Fruit fly (Drosophila melanogaster): Measurements from ENCODE around the gene CG31086.

The CG31086 gene

dm6 chr3R:26228026-26228635 is 43.1 kb downstream of the CG31086 start (continued):
- TF ChIP-seq Mad (GFP tag; optimal IDR thresholded peaks at IDR 0.05) (peak; percentile 80), CG10654 (GFP tag; optimal IDR thresholded peaks at IDR 0.05) (peak; percentile 87), CG4820 (GFP tag; optimal IDR thresholded peaks at IDR 0.05) (peak; percentile 52), CG10431 (GFP tag; optimal IDR thresholded peaks at IDR 0.05) (peak; percentile 83), CG31441 (GFP tag; IDR thresholded peaks at IDR 0.05) (peak; percentile 79), zfh2 (GFP tag; optimal IDR thresholded peaks at IDR 0.05) (peak; percentile 73), Lhr (GFP tag; optimal IDR thresholded peaks at IDR 0.05) (peak; percentile 84), salm (tag; optimal IDR thresholded peaks at IDR 0.05) (peak; percentile 67), CG43689 (GFP tag; IDR thresholded peaks at IDR 0.05) (peak; percentile 76), zfh1 (GFP tag; IDR thresholded peaks at IDR 0.05) (peak; percentile 84), stwl (tag; optimal IDR thresholded peaks at IDR 0.05) (peak; percentile 11), bcd (GFP tag; optimal IDR thresholded peaks at IDR 0.05) (peak; percentile 72), Rx (GFP tag; IDR thresholded peaks at IDR 0.05) (peak; percentile 58), CkIIα-i1 (GFP tag; IDR thresholded peaks at IDR 0.05) (peak; percentile 74; the same call in 1 of the 2 replicates), Atf3 (GFP tag; optimal IDR thresholded peaks at IDR 0.05) (peak; percentile 80), mam (GFP tag; optimal IDR thresholded peaks at IDR 0.05) (peak; percentile 82), CG17186 (GFP tag; optimal IDR thresholded peaks at IDR 0.05) (peak; percentile 73), Myb (GFP tag; optimal IDR thresholded peaks at IDR 0.05) (peak; percentile 45), CG7839 (tag; optimal IDR thresholded peaks at IDR 0.05) (peak; percentile 51), CG10366 (GFP tag; IDR thresholded peaks at IDR 0.05) (peak; percentile 75), fu2 (GFP tag; optimal IDR thresholded peaks at IDR 0.05) (peak; percentile 49), Hmx (GFP tag; optimal IDR thresholded peaks at IDR 0.05) (no peak), CG15073 (GFP tag; optimal IDR thresholded peaks at IDR 0.05) (no peak), inv (GFP tag; IDR thresholded peaks at IDR 0.05; ENCODE audit: partially characterized antibody) (no peak), CG7928 (GFP tag; optimal IDR thresholded peaks at IDR 0.05) (peak; percentile 63), seq (GFP tag; IDR thresholded peaks at IDR 0.05) (peak; percentile 87), CG34422 (GFP tag; IDR thresholded peaks at IDR 0.05) (peak; percentile 44; the same call in 1 of the 3 replicates), az2 (GFP tag; optimal IDR thresholded peaks at IDR 0.05) (peak; percentile 21), stc (GFP tag; IDR thresholded peaks at IDR 0.05) (peak; percentile 64; the same call in 1 of the 2 replicates), CG10462 (GFP tag; optimal IDR thresholded peaks at IDR 0.05) (peak; percentile 54), Antp (GFP tag; optimal IDR thresholded peaks at IDR 0.05) (peak; percentile 85), CG15696 (tag; optimal IDR thresholded peaks at IDR 0.05) (peak; percentile 74), CG14441 (GFP tag; IDR thresholded peaks at IDR 0.05) (peak; percentile 55; the same call in 1 of the 2 replicates), CG1792 (GFP tag; optimal IDR thresholded peaks at IDR 0.05) (peak; percentile 95), Asciz (GFP tag; optimal IDR thresholded peaks at IDR 0.05) (peak; percentile 95), knrl (GFP tag; IDR thresholded peaks at IDR 0.05; ENCODE audit: partially characterized antibody) (no peak), ems (GFP tag; optimal IDR thresholded peaks at IDR 0.05) (peak; percentile 78), CG5953 (GFP tag; IDR thresholded peaks at IDR 0.05) (peak; percentile 90), CG8281 (tag; optimal IDR thresholded peaks at IDR 0.05) (peak; percentile 62), CG13123 (GFP tag; optimal IDR thresholded peaks at IDR 0.05) (peak; percentile 94), CG2678 (tag; optimal IDR thresholded peaks at IDR 0.05) (peak; percentile 89), HmgZ (tag; optimal IDR thresholded peaks at IDR 0.05) (peak; percentile 88), HmgD (GFP tag; optimal IDR thresholded peaks at IDR 0.05) (peak; percentile 60), slbo (GFP tag; IDR thresholded peaks at IDR 0.05) (peak; percentile 79), sens (GFP tag) (peak; percentile 99), abd-A (tag; optimal IDR thresholded peaks at IDR 0.05) (no peak), kah (GFP tag; optimal IDR thresholded peaks at IDR 0.05) (peak; percentile 67), BEAF-32 (GFP tag; optimal IDR thresholded peaks at IDR 0.05) (no peak), ssp (GFP tag; IDR thresholded peaks at IDR 0.05) (peak; percentile 25; the same call in 1 of the 2 replicates), lmd (GFP tag; IDR thresholded peaks at IDR 0.05) (0 out of 2 replicates have a peak, but pooled peaks have one; percentile 20)
